In genomic region chrII:5378239-5378521, ce11 we compare ENCODE assay signal across 1 worm cellular context.
TF ChIP-seq lines count a peak whose summit lies in the region.

No protein-coding gene starts in this region.

TF ChIP-seq in whole organism, L1 larva, 84 proteins besides CTCF, POLR2A, EP300 and RAD21 (continued from another document):
- TF ChIP-seq snpc-4 (tag; optimal IDR thresholded peaks at IDR 0.05; lab: Kevin White, UChicago), result no peak
- no peak for TF ChIP-seq lsy-2 (tag; optimal IDR thresholded peaks at IDR 0.05; lab: Kevin White, UChicago)
- no peak for TF ChIP-seq sox-4 (tag; optimal IDR thresholded peaks at IDR 0.05; lab: Kevin White, UChicago)
- no peak for TF ChIP-seq ztf-11 (tag; optimal IDR thresholded peaks at IDR 0.05; lab: Kevin White, UChicago)
- no peak for TF ChIP-seq tlp-1 (tag; optimal IDR thresholded peaks at IDR 0.05; lab: Kevin White, UChicago)
- TF ChIP-seq dsc-1 (tag; optimal IDR thresholded peaks at IDR 0.05; lab: Kevin White, UChicago), result no peak
- no peak for TF ChIP-seq isw-1 (GFP tag; IDR thresholded peaks at IDR 0.05; lab: Robert Waterston, UW)
- no peak for TF ChIP-seq nhr-19 (GFP tag; conservative IDR thresholded peaks at IDR 0.05; lab: Robert Waterston, UW)
- no peak for TF ChIP-seq hlh-17 (GFP tag; optimal IDR thresholded peaks at IDR 0.05; lab: Kevin White, UChicago; ENCODE audit: borderline replicate concordance)
- TF ChIP-seq vab-15 (tag; optimal IDR thresholded peaks at IDR 0.05; lab: Kevin White, UChicago), result no peak
- no peak for TF ChIP-seq aha-1 (tag; optimal IDR thresholded peaks at IDR 0.05; lab: Kevin White, UChicago)
- TF ChIP-seq ceh-88 (GFP tag; IDR thresholded peaks at IDR 0.05; lab: Robert Waterston, UW), result no peak
- TF ChIP-seq tbx-2 (tag; optimal IDR thresholded peaks at IDR 0.05; lab: Kevin White, UChicago), result no peak
- TF ChIP-seq rnt-1 (tag; optimal IDR thresholded peaks at IDR 0.05; lab: Kevin White, UChicago), result peak; percentile 12
- TF ChIP-seq mep-1 (tag; optimal IDR thresholded peaks at IDR 0.05; lab: Kevin White, UChicago), result no peak
- no peak for TF ChIP-seq ceh-82 (tag; optimal IDR thresholded peaks at IDR 0.05; lab: Kevin White, UChicago)
- no peak for TF ChIP-seq zip-4 (GFP tag; optimal IDR thresholded peaks at IDR 0.05; lab: Kevin White, UChicago)
- TF ChIP-seq snu-23 (GFP tag; optimal IDR thresholded peaks at IDR 0.05; lab: Kevin White, UChicago), result peak; percentile 35
- TF ChIP-seq fkh-10 (GFP tag; optimal IDR thresholded peaks at IDR 0.05; lab: Kevin White, UChicago), result no peak
- no peak for TF ChIP-seq elt-2 (tag; optimal IDR thresholded peaks at IDR 0.05; lab: Kevin White, UChicago)
- TF ChIP-seq nhr-85 (tag; lab: Kevin White, UChicago), result peak; percentile 80
- no peak for TF ChIP-seq pax-3 (tag; optimal IDR thresholded peaks at IDR 0.05; lab: Kevin White, UChicago)
- TF ChIP-seq fkh-8 (tag; optimal IDR thresholded peaks at IDR 0.05; lab: Kevin White, UChicago), result no peak
- no peak for TF ChIP-seq alr-1 (tag; optimal IDR thresholded peaks at IDR 0.05; lab: Kevin White, UChicago; ENCODE audit: borderline replicate concordance)
- TF ChIP-seq nhr-77 (tag; optimal IDR thresholded peaks at IDR 0.05; lab: Kevin White, UChicago), result no peak
- no peak for TF ChIP-seq ceh-8 (GFP tag; optimal IDR thresholded peaks at IDR 0.05; lab: Kevin White, UChicago)
- TF ChIP-seq C34B4.2 (tag; optimal IDR thresholded peaks at IDR 0.05; lab: Kevin White, UChicago), result no peak
- no peak for TF ChIP-seq blmp-1 (tag; optimal IDR thresholded peaks at IDR 0.05; lab: Kevin White, UChicago)
- TF ChIP-seq nhr-90 (tag; optimal IDR thresholded peaks at IDR 0.05; lab: Kevin White, UChicago; ENCODE audit: poor library complexity), result peak; percentile 25
- no peak for TF ChIP-seq nhr-237 (tag; optimal IDR thresholded peaks at IDR 0.05; lab: Kevin White, UChicago)
- no peak for TF ChIP-seq nhr-84 (tag; optimal IDR thresholded peaks at IDR 0.05; lab: Kevin White, UChicago)
- TF ChIP-seq jun-1 (tag; optimal IDR thresholded peaks at IDR 0.05; lab: Kevin White, UChicago), result no peak
- TF ChIP-seq lir-3 (tag; optimal IDR thresholded peaks at IDR 0.05; lab: Kevin White, UChicago; ENCODE audit: poor library complexity), result no peak
- TF ChIP-seq ceh-90 (tag; optimal IDR thresholded peaks at IDR 0.05; lab: Kevin White, UChicago), result no peak
- no peak for TF ChIP-seq egl-13 (tag; optimal IDR thresholded peaks at IDR 0.05; lab: Kevin White, UChicago)
- no peak for TF ChIP-seq nhr-12 (tag; optimal IDR thresholded peaks at IDR 0.05; lab: Kevin White, UChicago)
- TF ChIP-seq mab-9 (GFP tag; IDR thresholded peaks at IDR 0.05; lab: Robert Waterston, UW), result no peak
- TF ChIP-seq nhr-47 (tag; optimal IDR thresholded peaks at IDR 0.05; lab: Kevin White, UChicago), result peak; percentile 22
- no peak for TF ChIP-seq lin-13 (GFP tag; optimal IDR thresholded peaks at IDR 0.05; lab: Kevin White, UChicago)
- TF ChIP-seq ets-5 (GFP tag; IDR thresholded peaks at IDR 0.05; lab: Robert Waterston, UW), result no peak
- no peak for TF ChIP-seq unc-62 (GFP tag; optimal IDR thresholded peaks at IDR 0.05; lab: Kevin White, UChicago)
- TF ChIP-seq ama-1 (optimal IDR thresholded peaks at IDR 0.05; lab: Kevin White, UChicago), result no peak
- no peak for TF ChIP-seq zag-1 (tag; optimal IDR thresholded peaks at IDR 0.05; lab: Kevin White, UChicago)
- no peak for TF ChIP-seq unc-130 (tag; optimal IDR thresholded peaks at IDR 0.05; lab: Kevin White, UChicago)
- TF ChIP-seq grh-1 (GFP tag; IDR thresholded peaks at IDR 0.05; lab: Robert Waterston, UW), result no peak
- no peak for TF ChIP-seq ceh-63 (GFP tag; optimal IDR thresholded peaks at IDR 0.05; lab: Kevin White, UChicago)
- TF ChIP-seq nhr-20 (tag; optimal IDR thresholded peaks at IDR 0.05; lab: Kevin White, UChicago), result peak; percentile 60
- TF ChIP-seq C16A3.4 (tag; optimal IDR thresholded peaks at IDR 0.05; lab: Kevin White, UChicago), result no peak
- peak in 1 of 3 experiments; percentile 16 for TF ChIP-seq dpl-1 (GFP tag; optimal IDR thresholded peaks at IDR 0.05; lab: Kevin White, UChicago)
- TF ChIP-seq ztf-4 (tag; optimal IDR thresholded peaks at IDR 0.05; lab: Kevin White, UChicago), result no peak
- TF ChIP-seq pag-3 (tag; optimal IDR thresholded peaks at IDR 0.05; lab: Kevin White, UChicago; ENCODE audit: borderline replicate concordance, insufficient read depth), result no peak
- TF ChIP-seq unc-86 (tag; optimal IDR thresholded peaks at IDR 0.05; lab: Kevin White, UChicago), result no peak
- no peak for TF ChIP-seq nhr-28 (tag; optimal IDR thresholded peaks at IDR 0.05; lab: Kevin White, UChicago)
- TF ChIP-seq elt-3 (tag; optimal IDR thresholded peaks at IDR 0.05; lab: Kevin White, UChicago), result peak in 1 of 6 experiments; percentile 37
- TF ChIP-seq F16B12.6 (tag; optimal IDR thresholded peaks at IDR 0.05; lab: Kevin White, UChicago), result no peak
- no peak for TF ChIP-seq mef-2 (tag; optimal IDR thresholded peaks at IDR 0.05; lab: Kevin White, UChicago)
- TF ChIP-seq efl-1 (optimal IDR thresholded peaks at IDR 0.05; lab: Kevin White, UChicago), result no peak
- TF ChIP-seq efl-1 (GFP tag; optimal IDR thresholded peaks at IDR 0.05 in 1 of 2; lab: Kevin White, UChicago), result no peak
- TF ChIP-seq nhr-71 (tag; optimal IDR thresholded peaks at IDR 0.05; lab: Kevin White, UChicago), result peak; percentile 64
- TF ChIP-seq hlh-4 (tag; optimal IDR thresholded peaks at IDR 0.05; lab: Kevin White, UChicago), result no peak
- no peak for TF ChIP-seq unc-30 (tag; optimal IDR thresholded peaks at IDR 0.05; lab: Kevin White, UChicago)
- TF ChIP-seq C04F5.9 (tag; optimal IDR thresholded peaks at IDR 0.05; lab: Kevin White, UChicago), result no peak
- TF ChIP-seq efl-3 (GFP tag; optimal IDR thresholded peaks at IDR 0.05; lab: Kevin White, UChicago), result no peak
- TF ChIP-seq aly-2 (tag; optimal IDR thresholded peaks at IDR 0.05; lab: Kevin White, UChicago), result no peak
- TF ChIP-seq ces-1 (GFP tag; optimal IDR thresholded peaks at IDR 0.05; lab: Kevin White, UChicago), result no peak
- no peak for TF ChIP-seq lin-15B (tag; optimal IDR thresholded peaks at IDR 0.05; lab: Kevin White, UChicago)
